Worm (Caenorhabditis elegans): Measurements from ENCODE around the gene him-17.

ce11 chrV:13173718-13174117 is 2.8 kb upstream of the him-17 start:
- no peak for TF ChIP-seq sptf-2 (GFP tag; optimal IDR thresholded peaks at IDR 0.05)
- no peak for TF ChIP-seq lin-26 (GFP tag; IDR thresholded peaks at IDR 0.05)
- TF ChIP-seq snpc-1.1 (tag; optimal IDR thresholded peaks at IDR 0.05; ENCODE audit: insufficient read depth): no peak
- TF ChIP-seq snpc-3.4 (tag; optimal IDR thresholded peaks at IDR 0.05): no peak
- TF ChIP-seq D2030.7 (GFP tag; IDR thresholded peaks at IDR 0.05): no peak
- TF ChIP-seq ama-1 (optimal IDR thresholded peaks at IDR 0.05): no peak
- no peak for TF ChIP-seq ama-1 (GFP tag; optimal IDR thresholded peaks at IDR 0.05)
- no peak for TF ChIP-seq madf-10 (tag; optimal IDR thresholded peaks at IDR 0.05)
- TF ChIP-seq tbx-9 (tag; optimal IDR thresholded peaks at IDR 0.05; ENCODE audit: borderline replicate concordance): no peak
- no peak for TF ChIP-seq him-1 (tag; optimal IDR thresholded peaks at IDR 0.05)
- no peak for TF ChIP-seq F10E7.11 (tag; optimal IDR thresholded peaks at IDR 0.05)
- no peak for TF ChIP-seq cebp-1 (GFP tag; IDR thresholded peaks at IDR 0.05)
- TF ChIP-seq cebp-1 (tag; optimal IDR thresholded peaks at IDR 0.05): no peak
- no peak for TF ChIP-seq pha-4 (tag; optimal IDR thresholded peaks at IDR 0.05)
- no peak for TF ChIP-seq K11D2.4 (GFP tag; IDR thresholded peaks at IDR 0.05)
